Fruit fly (Drosophila melanogaster): ENCODE data around the gene CG14834.

CG14834 gene

dm6 chr3L:7359827-7360323 is 13.0 kb upstream of the CG14834 start, which contains the start of gene pst (continued):
- TF ChIP-seq CG2678 (tag; optimal IDR thresholded peaks at IDR 0.05), result no peak
- TF ChIP-seq Sry-δ (GFP tag; optimal IDR thresholded peaks at IDR 0.05), result no peak
- TF ChIP-seq CG31441 (GFP tag; IDR thresholded peaks at IDR 0.05), result no peak
- no peak for TF ChIP-seq Mrtf (GFP tag; IDR thresholded peaks at IDR 0.05)
- TF ChIP-seq Adf1 (GFP tag; IDR thresholded peaks at IDR 0.05), result peak; percentile 24; the same call in 1 of the 2 replicates
- TF ChIP-seq CG6791 (GFP tag; IDR thresholded peaks at IDR 0.05; ENCODE audit: partially characterized antibody), result no peak
- TF ChIP-seq B-H2 (GFP tag; optimal IDR thresholded peaks at IDR 0.05), result peak; percentile 46
- no peak for TF ChIP-seq CG12391 (tag; optimal IDR thresholded peaks at IDR 0.05)
- TF ChIP-seq Doc2 (GFP tag; IDR thresholded peaks at IDR 0.05), result no peak
- TF ChIP-seq CG8765 (GFP tag; IDR thresholded peaks at IDR 0.05), result no peak
- no peak for TF ChIP-seq sna (GFP tag; IDR thresholded peaks at IDR 0.05; ENCODE audit: partially characterized antibody)
- no peak for TF ChIP-seq Spps (tag; optimal IDR thresholded peaks at IDR 0.05)
- TF ChIP-seq wor (GFP tag; IDR thresholded peaks at IDR 0.05), result no peak
- peak; percentile 34 for TF ChIP-seq sug (tag; optimal IDR thresholded peaks at IDR 0.05)
- peak; percentile 41 for TF ChIP-seq NC2β (GFP tag; optimal IDR thresholded peaks at IDR 0.05)
- no peak for TF ChIP-seq Neu2 (GFP tag; optimal IDR thresholded peaks at IDR 0.05; ENCODE audit: borderline replicate concordance)
- TF ChIP-seq Hmx (GFP tag; optimal IDR thresholded peaks at IDR 0.05), result no peak
- TF ChIP-seq MTF-1 (GFP tag; optimal IDR thresholded peaks at IDR 0.05; ENCODE audit: borderline replicate concordance), result peak; percentile 17
- TF ChIP-seq CG14014 (GFP tag; IDR thresholded peaks at IDR 0.05), result no peak
- TF ChIP-seq CG10209 (GFP tag; optimal IDR thresholded peaks at IDR 0.05), result no peak
- peak; percentile 2 for TF ChIP-seq CG12744 (GFP tag; optimal IDR thresholded peaks at IDR 0.05)
- TF ChIP-seq gcm (GFP tag; optimal IDR thresholded peaks at IDR 0.05), result no peak
- no peak for TF ChIP-seq CG10654 (GFP tag; optimal IDR thresholded peaks at IDR 0.05)
- TF ChIP-seq CG14667 (GFP tag; IDR thresholded peaks at IDR 0.05), result no peak
- TF ChIP-seq CG12769 (tag; optimal IDR thresholded peaks at IDR 0.05), result peak; percentile 74
- no peak for TF ChIP-seq Chrac-16 (GFP tag; optimal IDR thresholded peaks at IDR 0.05)
- no peak for TF ChIP-seq CG7963 (GFP tag; IDR thresholded peaks at IDR 0.05; ENCODE audit: partially characterized antibody)
- TF ChIP-seq sima (GFP tag; optimal IDR thresholded peaks at IDR 0.05), result no peak
- TF ChIP-seq Fer3 (tag; optimal IDR thresholded peaks at IDR 0.05), result no peak
- no peak for TF ChIP-seq Poxn (GFP tag; IDR thresholded peaks at IDR 0.05)
- no peak for TF ChIP-seq usp (GFP tag; optimal IDR thresholded peaks at IDR 0.05)
- no peak for TF ChIP-seq ken (GFP tag; IDR thresholded peaks at IDR 0.05)
- TF ChIP-seq CG8478 (optimal IDR thresholded peaks at IDR 0.05), result no peak
- no peak for TF ChIP-seq tap (tag; optimal IDR thresholded peaks at IDR 0.05)
- no peak for TF ChIP-seq CG4360 (GFP tag; IDR thresholded peaks at IDR 0.05)
- no peak for TF ChIP-seq pan (optimal IDR thresholded peaks at IDR 0.05)
- no peak for TF ChIP-seq pan (GFP tag; optimal IDR thresholded peaks at IDR 0.05 in 1 of 2, IDR thresholded peaks at IDR 0.05 in 1 of 2)
- no peak for TF ChIP-seq Deaf1 (tag; optimal IDR thresholded peaks at IDR 0.05)
- TF ChIP-seq E2f2 (GFP tag; IDR thresholded peaks at IDR 0.05), result peak; percentile 52; the same call in 1 of the 2 replicates
- TF ChIP-seq phol (tag; optimal IDR thresholded peaks at IDR 0.05), result no peak
- TF ChIP-seq Hr39 (optimal IDR thresholded peaks at IDR 0.05), result no peak
- TF ChIP-seq CG6854 (GFP tag; optimal IDR thresholded peaks at IDR 0.05), result no peak
- no peak for TF ChIP-seq CG18599 (GFP tag; optimal IDR thresholded peaks at IDR 0.05)
- TF ChIP-seq CG3065 (GFP tag; optimal IDR thresholded peaks at IDR 0.05), result no peak
- TF ChIP-seq Mad (GFP tag; optimal IDR thresholded peaks at IDR 0.05), result no peak
- TF ChIP-seq Atf3 (GFP tag; optimal IDR thresholded peaks at IDR 0.05), result peak; percentile 22
- no peak for TF ChIP-seq CG7745 (tag; optimal IDR thresholded peaks at IDR 0.05)
- no peak for TF ChIP-seq CG12104 (GFP tag; optimal IDR thresholded peaks at IDR 0.05)
- no peak for TF ChIP-seq CG17829 (tag; optimal IDR thresholded peaks at IDR 0.05)
- peak; percentile 40; the same call in 1 of the 2 replicates for TF ChIP-seq sob (GFP tag; IDR thresholded peaks at IDR 0.05)
- no peak for TF ChIP-seq CG1602 (GFP tag; optimal IDR thresholded peaks at IDR 0.05)
- no peak for TF ChIP-seq CG13287 (GFP tag; IDR thresholded peaks at IDR 0.05; ENCODE audit: partially characterized antibody)
